Fruit fly (Drosophila melanogaster) whole organism, prepupa: ENCODE results near the gene CG9922.
A peak's percentile ranks its signal among the peaks of the same experiment; 100 is the strongest.

Source experiments
- CG16779 ChIP-seq: fragments of 200-800 bp; sonication (Bioruptor generic); optimal IDR thresholded peaks from 3 replicates; lab custom pipeline; 2017; ENCODE audit warnings: missing biosample characterization, mild to moderate bottlenecking, missing genetic modification characterization
- CG6163 ChIP-seq: fragments of 200-800 bp; sonication (Bioruptor generic); IDR thresholded peaks from 3 replicates; pipeline ENCODE4 v1.3.6; 2022; ENCODE audit warnings: missing biosample characterization, missing genetic modification characterization
- CG6808 ChIP-seq: fragments of 200-800 bp; sonication (Bioruptor generic); optimal IDR thresholded peaks from 3 replicates; lab custom pipeline; 2017; ENCODE audit warnings: missing biosample characterization, missing genetic modification characterization, mild to moderate bottlenecking, moderate library complexity, missing genetic modification reagents
- Hr39 ChIP-seq: fragments of 200-800 bp; sonication (Bioruptor generic); optimal IDR thresholded peaks from 2 replicates; lab custom pipeline; 2016; ENCODE audit warnings: missing biosample characterization, missing genetic modification characterization
- Smox ChIP-seq: fragments of 200-800 bp; sonication (Bioruptor generic); optimal IDR thresholded peaks from 3 replicates; lab custom pipeline; 2016; ENCODE audit warnings: missing biosample characterization, missing genetic modification characterization
- acj6 ChIP-seq: fragments of 200-800 bp; sonication (Bioruptor generic); optimal IDR thresholded peaks from 3 replicates; lab custom pipeline; 2016; ENCODE audit warnings: missing biosample characterization, missing genetic modification characterization
- cyc ChIP-seq: fragments of 200-800 bp; sonication (Bioruptor generic); optimal IDR thresholded peaks from 3 replicates; lab custom pipeline; 2016; ENCODE audit warnings: missing biosample characterization, missing genetic modification characterization
- fd85E ChIP-seq: fragments of 200-800 bp; sonication (Bioruptor generic); optimal IDR thresholded peaks from 3 replicates; lab custom pipeline; 2016; ENCODE audit warnings: missing biosample characterization, missing genetic modification characterization
- ss ChIP-seq, 2 experiments: fragments of 200-800 bp; sonication (Bioruptor generic); optimal IDR thresholded peaks; 2 replicates in 1 of 2; 3 replicates in 1 of 2; lab custom pipeline; 2017 to 2018; ENCODE audit warnings: mild to moderate bottlenecking in 2 of 2, missing biosample characterization in 2 of 2, missing genetic modification characterization in 2 of 2, moderate library complexity in 1 of 2
- vri ChIP-seq: fragments of 200-800 bp; sonication (Bioruptor generic); optimal IDR thresholded peaks from 3 replicates; lab custom pipeline; 2016; ENCODE audit warnings: missing biosample characterization, mild to moderate bottlenecking, missing genetic modification characterization

DNA sequence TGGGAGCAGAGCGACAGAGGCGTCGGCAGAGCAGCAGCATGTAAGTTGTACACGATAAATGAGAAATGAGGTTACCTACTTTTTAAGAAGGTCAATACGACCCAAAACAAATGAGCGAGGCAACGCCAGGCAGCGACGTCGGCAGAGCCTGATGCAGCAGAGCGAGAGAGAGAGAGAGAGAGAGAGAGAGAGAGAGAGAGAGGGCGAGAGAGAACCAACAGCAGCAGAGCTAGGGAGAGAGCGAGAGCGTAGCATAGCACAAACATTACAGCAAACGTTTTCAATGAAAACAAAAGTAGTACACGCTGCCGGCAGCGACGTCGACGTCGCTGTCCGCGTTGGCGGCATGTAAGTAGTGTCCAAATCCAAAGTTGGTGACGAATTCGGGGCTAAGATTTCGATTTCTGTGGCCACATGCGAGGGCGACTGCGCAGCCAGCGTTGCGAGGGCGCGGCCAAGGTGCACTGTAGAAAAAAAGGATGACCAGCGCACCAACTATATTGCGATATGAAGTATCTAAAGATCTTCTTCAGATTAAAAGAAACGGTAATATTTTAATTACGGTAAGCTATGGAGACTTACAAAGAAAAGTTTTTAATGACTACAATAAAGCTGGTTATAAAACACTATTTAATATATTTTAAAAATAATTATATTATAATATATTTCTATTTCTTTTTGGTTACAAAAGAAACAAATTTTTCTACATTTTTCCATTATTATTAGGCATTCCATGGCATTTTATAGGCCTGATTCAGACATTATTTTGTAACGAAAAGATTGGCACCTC lies 18.4 kb downstream of the CG9922 start:
- TF ChIP-seq cyc (GFP tag; lab: Kevin White, UChicago) (no peak), ss (GFP tag; optimal IDR thresholded peaks at IDR 0.05; lab: Kevin White, UChicago) (peak; percentile 41 to 69), CG16779 (tag; lab: Kevin White, UChicago) (peak; percentile 22), fd85E (peak; percentile 32), acj6 (GFP tag; lab: Kevin White, UChicago) (peak; percentile 63), CG6163 (GFP tag; lab: Robert Waterston, UW) (peak; percentile 45; the same call in 1 of the 3 replicates), CG6808 (GFP tag; lab: Kevin White, UChicago) (peak; percentile 15), Smox (GFP tag; lab: Kevin White, UChicago) (no peak), Hr39 (GFP tag; lab: Kevin White, UChicago) (peak; percentile 0), vri (GFP tag; lab: Kevin White, UChicago) (no peak)
